Worm (Caenorhabditis elegans) whole organism, mixed stage, embryonic: Measurements from ENCODE around the gene cpt-5.

Experiments used
- M03D4.4 ChIP-seq: sonication (generic microtip); optimal IDR thresholded peaks from 2 replicates; lab custom pipeline; 2017; ENCODE audit warnings: mild to moderate bottlenecking, missing genetic modification characterization, missing compliant biosample characterization
- bed-3 ChIP-seq: fragments of 200-800 bp; sonication (Bioruptor generic); optimal IDR thresholded peaks from 3 replicates; lab custom pipeline; 2018; ENCODE audit warnings: mild to moderate bottlenecking, missing genetic modification characterization, moderate library complexity, missing compliant biosample characterization
- blmp-1 ChIP-seq: fragments of 150-350 bp; optimal IDR thresholded peaks from 2 replicates; lab custom pipeline; 2014; ENCODE audit warnings: missing biosample characterization, missing genetic modification characterization
- ceh-43 ChIP-seq: fragments of 200-800 bp; sonication (Bioruptor generic); optimal IDR thresholded peaks from 2 replicates; lab custom pipeline; 2018; ENCODE audit warnings: mild to moderate bottlenecking, missing genetic modification characterization, moderate library complexity, missing compliant biosample characterization
- ceh-83 ChIP-seq: fragments of 200-800 bp; sonication (Bioruptor generic); optimal IDR thresholded peaks from 2 replicates; lab custom pipeline; 2018; ENCODE audit warnings: mild to moderate bottlenecking, missing genetic modification characterization, missing compliant biosample characterization
- ces-1 ChIP-seq: fragments of 150-350 bp; optimal IDR thresholded peaks from 2 replicates; lab custom pipeline; 2014; ENCODE audit warnings: missing biosample characterization, missing genetic modification reagents, missing genetic modification characterization
- cnd-1 ChIP-seq: fragments of 200-800 bp; sonication (Bioruptor generic); optimal IDR thresholded peaks from 2 replicates; lab custom pipeline; 2018; ENCODE audit warnings: mild to moderate bottlenecking, missing genetic modification characterization, missing compliant biosample characterization
- drap-1 ChIP-seq: fragments of 200-800 bp; sonication (Bioruptor generic); optimal IDR thresholded peaks from 3 replicates; lab custom pipeline; 2018; ENCODE audit warnings: mild to moderate bottlenecking, missing genetic modification characterization, missing compliant biosample characterization
- elt-1 ChIP-seq: sonication (generic microtip); optimal IDR thresholded peaks from 2 replicates; lab custom pipeline; 2017; ENCODE audit warnings: missing genetic modification characterization, mild to moderate bottlenecking, missing compliant biosample characterization, antibody characterized with exemption, moderate library complexity, borderline replicate concordance; ENCODE audit not compliant: insufficient read depth
- elt-3 ChIP-seq: fragments of 150-350 bp; optimal IDR thresholded peaks from 2 replicates; lab custom pipeline; 2014; ENCODE audit warnings: missing biosample characterization, missing genetic modification characterization
- flh-1 ChIP-seq: fragments of 200-800 bp; sonication (Bioruptor generic); optimal IDR thresholded peaks from 2 replicates; lab custom pipeline; 2018; ENCODE audit warnings: mild to moderate bottlenecking, missing genetic modification characterization, moderate library complexity, missing compliant biosample characterization
- lin-13 ChIP-seq: fragments of 150-350 bp; optimal IDR thresholded peaks from 2 replicates; lab custom pipeline; 2014; ENCODE audit warnings: missing biosample characterization, missing genetic modification characterization
- lin-32 ChIP-seq: fragments of 200-800 bp; sonication (Bioruptor generic); optimal IDR thresholded peaks from 2 replicates; lab custom pipeline; 2018; ENCODE audit warnings: mild to moderate bottlenecking, missing genetic modification characterization, missing compliant biosample characterization
- lsy-2 ChIP-seq: fragments of 150-350 bp; optimal IDR thresholded peaks from 2 replicates; lab custom pipeline; 2014; ENCODE audit warnings: missing biosample characterization, missing genetic modification characterization
- mep-1 ChIP-seq: fragments of 150-350 bp; optimal IDR thresholded peaks from 2 replicates; lab custom pipeline; 2017; ENCODE audit warnings: missing biosample characterization, missing genetic modification reagents, missing genetic modification characterization, inconsistent platforms
- nhr-12 ChIP-seq: fragments of 150-350 bp; optimal IDR thresholded peaks from 2 replicates; lab custom pipeline; 2014; ENCODE audit warnings: missing biosample characterization, missing genetic modification characterization
- nhr-2 ChIP-seq: fragments of 150-350 bp; optimal IDR thresholded peaks from 2 replicates; lab custom pipeline; 2014; ENCODE audit warnings: missing biosample characterization, missing genetic modification characterization
- nhr-237 ChIP-seq: fragments of 150-350 bp; optimal IDR thresholded peaks from 2 replicates; lab custom pipeline; 2014; ENCODE audit warnings: missing biosample characterization, missing genetic modification characterization
- nhr-28 ChIP-seq: fragments of 150-350 bp; optimal IDR thresholded peaks from 2 replicates; lab custom pipeline; 2014; ENCODE audit warnings: missing biosample characterization, missing genetic modification characterization
- nhr-76 ChIP-seq: sonication (generic microtip); optimal IDR thresholded peaks from 2 replicates; lab custom pipeline; 2017; ENCODE audit warnings: missing biosample characterization, missing genetic modification characterization
- pha-4 ChIP-seq: fragments of 150-350 bp; optimal IDR thresholded peaks from 2 replicates; lab custom pipeline; 2018; ENCODE audit warnings: missing biosample characterization, missing genetic modification reagents, missing genetic modification characterization
- sem-2 ChIP-seq: fragments of 200-800 bp; sonication (Bioruptor generic); optimal IDR thresholded peaks from 2 replicates; lab custom pipeline; 2018; ENCODE audit warnings: mild to moderate bottlenecking, missing genetic modification characterization, missing compliant biosample characterization
- sptf-1 ChIP-seq: sonication (generic microtip); optimal IDR thresholded peaks from 2 replicates; lab custom pipeline; 2017; ENCODE audit warnings: mild to moderate bottlenecking, missing genetic modification characterization, moderate library complexity, missing compliant biosample characterization
- tbx-8 ChIP-seq: fragments of 200-800 bp; sonication (Bioruptor generic); optimal IDR thresholded peaks from 2 replicates; lab custom pipeline; 2018; ENCODE audit warnings: mild to moderate bottlenecking, missing genetic modification characterization, moderate library complexity, missing compliant biosample characterization
- unc-120 ChIP-seq: sonication (generic microtip); optimal IDR thresholded peaks from 2 replicates; lab custom pipeline; 2017; ENCODE audit warnings: missing genetic modification characterization, missing compliant biosample characterization; ENCODE audit not compliant: poor library complexity, severe bottlenecking
- unc-62 ChIP-seq: fragments of 150-350 bp; optimal IDR thresholded peaks from 2 replicates; lab custom pipeline; 2014; ENCODE audit warnings: missing biosample characterization, missing genetic modification reagents, missing genetic modification characterization
- zip-8 ChIP-seq: fragments of 150-350 bp; optimal IDR thresholded peaks from 2 replicates; lab custom pipeline; 2014; ENCODE audit warnings: missing biosample characterization, missing genetic modification characterization
- ztf-11 ChIP-seq: fragments of 150-350 bp; optimal IDR thresholded peaks from 2 replicates; lab custom pipeline; 2014; ENCODE audit warnings: missing biosample characterization, missing genetic modification characterization

cpt-5 gene

DNA sequence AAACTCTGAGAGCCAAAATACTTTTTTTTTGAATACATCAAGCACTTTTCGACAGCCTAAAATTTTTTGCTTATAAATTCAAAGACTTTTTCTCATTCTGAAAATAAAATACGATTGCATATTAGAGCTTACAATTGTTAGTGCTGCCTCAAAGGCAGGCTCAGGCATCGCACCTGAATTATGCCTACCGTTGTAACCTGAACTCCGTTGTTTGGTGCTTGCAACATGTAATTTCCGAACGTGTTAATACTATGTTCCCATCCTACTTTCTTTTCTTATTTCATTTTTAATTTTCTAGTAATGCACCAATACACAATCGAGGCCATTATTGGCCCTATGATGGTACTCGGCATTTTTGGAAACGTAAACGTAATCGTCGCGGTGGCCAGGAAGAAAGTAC is 14.4 kb downstream of the cpt-5 start, which contains the start of gene srsx-19:
srsx-19 (plus strand) TSS at position 301 of the 400 bp plus-strand sequence.
- TF ChIP-seq elt-1 (tag; lab: Kevin White, UChicago) (no peak), cnd-1 (tag; lab: Kevin White, UChicago) (no peak), tbx-8 (GFP tag; lab: Kevin White, UChicago) (no peak), flh-1 (no peak), ceh-43 (GFP tag; lab: Kevin White, UChicago) (no peak), elt-3 (tag; lab: Kevin White, UChicago) (no peak), nhr-28 (tag; lab: Kevin White, UChicago) (no peak), zip-8 (no peak), sptf-1 (tag; lab: Kevin White, UChicago) (no peak), ces-1 (GFP tag; lab: Kevin White, UChicago) (no peak), lin-13 (tag; lab: Kevin White, UChicago) (no peak), sem-2 (GFP tag; lab: Kevin White, UChicago) (no peak), nhr-237 (tag; lab: Kevin White, UChicago) (no peak), nhr-76 (tag; lab: Kevin White, UChicago) (no peak), lsy-2 (tag; lab: Kevin White, UChicago) (no peak), lin-32 (no peak), pha-4 (tag; lab: Kevin White, UChicago) (no peak), ceh-83 (no peak), mep-1 (no peak), unc-120 (no peak)

DNA sequence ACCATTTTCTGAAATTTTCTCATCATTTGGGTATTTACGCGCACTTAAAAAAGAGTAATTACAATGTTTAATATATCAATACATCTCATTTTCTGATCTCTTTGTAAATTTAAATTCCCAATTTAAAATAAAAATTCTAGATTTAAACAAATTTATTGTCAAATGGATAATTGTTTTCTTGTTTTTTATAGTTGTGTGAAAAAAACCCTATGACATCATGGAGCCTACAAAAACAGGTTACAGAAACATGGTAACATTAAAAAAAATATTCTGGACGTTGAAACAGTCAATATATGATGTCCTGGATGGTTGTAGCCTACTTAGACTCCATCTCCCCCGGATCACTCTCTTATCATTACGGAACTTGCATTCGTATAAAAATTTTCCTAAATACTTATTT is 16.5 kb downstream of the cpt-5 start, which contains the start of gene spp-12:
spp-12 (plus strand) TSS at position 301 of the 400 bp plus-strand sequence.
- TF ChIP-seq mep-1 (no peak), nhr-12 (tag; lab: Kevin White, UChicago) (no peak), bed-3 (GFP tag; lab: Kevin White, UChicago) (no peak), sem-2 (GFP tag; lab: Kevin White, UChicago) (no peak), drap-1 (GFP tag; lab: Kevin White, UChicago) (no peak), lsy-2 (tag; lab: Kevin White, UChicago) (no peak), blmp-1 (tag; lab: Kevin White, UChicago) (no peak), zip-8 (no peak), tbx-8 (GFP tag; lab: Kevin White, UChicago) (no peak), elt-3 (tag; lab: Kevin White, UChicago) (no peak)

DNA sequence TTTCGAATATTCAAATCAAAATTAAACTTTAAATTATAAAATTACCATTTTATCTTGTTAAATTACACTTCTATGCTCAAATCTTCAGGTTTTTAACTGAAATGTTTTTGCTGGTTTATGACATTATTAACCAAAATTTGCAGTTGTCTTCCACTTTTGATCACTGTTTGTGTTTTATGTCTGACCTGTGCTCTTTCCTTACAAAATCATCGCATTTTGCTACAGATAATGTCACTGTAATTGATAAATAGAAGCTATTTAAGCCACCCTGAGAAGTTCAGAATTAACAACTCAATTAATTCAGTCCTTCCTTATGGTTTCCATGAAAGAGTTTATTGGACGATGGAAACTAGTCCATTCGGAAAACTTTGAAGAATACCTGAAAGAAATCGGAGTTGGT is 17.5 kb downstream of the cpt-5 start, which contains the start of gene lbp-8:
lbp-8 (plus strand) TSS at position 301 of the 400 bp plus-strand sequence.
- TF ChIP-seq ztf-11 (tag; lab: Kevin White, UChicago) (no peak), pha-4 (tag; lab: Kevin White, UChicago) (no peak), nhr-28 (tag; lab: Kevin White, UChicago) (no peak), mep-1 (no peak), sptf-1 (tag; lab: Kevin White, UChicago) (no peak), nhr-76 (tag; lab: Kevin White, UChicago) (no peak), flh-1 (no peak), M03D4.4 (tag; lab: Kevin White, UChicago) (no peak), cnd-1 (tag; lab: Kevin White, UChicago) (no peak), drap-1 (GFP tag; lab: Kevin White, UChicago) (no peak), lin-13 (tag; lab: Kevin White, UChicago) (no peak), tbx-8 (GFP tag; lab: Kevin White, UChicago) (no peak), nhr-12 (tag; lab: Kevin White, UChicago) (no peak), bed-3 (GFP tag; lab: Kevin White, UChicago) (no peak)
- TF ChIP-seq, all 35 proteins: peak for 0

DNA sequence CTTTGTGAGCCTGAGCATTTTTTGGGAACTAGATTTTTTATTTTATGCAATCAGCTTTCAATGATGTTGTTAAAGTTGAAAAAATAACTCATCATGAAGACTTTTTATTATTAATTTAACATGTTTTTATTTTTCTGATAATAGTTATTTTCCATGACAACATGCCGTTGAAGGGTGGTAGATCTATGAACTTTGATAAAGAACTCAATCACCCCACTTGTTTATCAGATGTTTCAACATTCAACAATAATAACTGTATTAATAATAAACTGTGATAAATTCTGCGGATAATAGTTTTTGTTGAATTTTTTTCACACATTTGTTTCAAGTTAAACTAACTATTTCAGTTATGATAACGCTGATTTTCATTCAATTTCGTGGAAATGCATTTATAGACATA is 18.5 kb downstream of the cpt-5 start:
- no peak for TF ChIP-seq unc-62 (GFP tag; lab: Kevin White, UChicago)
- TF ChIP-seq mep-1 = no peak
- no peak for TF ChIP-seq M03D4.4 (tag; lab: Kevin White, UChicago)
- TF ChIP-seq nhr-12 (tag; lab: Kevin White, UChicago) = no peak
- no peak for TF ChIP-seq ces-1 (GFP tag; lab: Kevin White, UChicago)
- no peak for TF ChIP-seq flh-1
- TF ChIP-seq nhr-237 (tag; lab: Kevin White, UChicago) = no peak
- no peak for TF ChIP-seq lin-13 (tag; lab: Kevin White, UChicago)
- no peak for TF ChIP-seq nhr-2 (tag; lab: Kevin White, UChicago)
- no peak for TF ChIP-seq bed-3 (GFP tag; lab: Kevin White, UChicago)
- no peak for TF ChIP-seq sem-2 (GFP tag; lab: Kevin White, UChicago)
- TF ChIP-seq nhr-76 (tag; lab: Kevin White, UChicago) = no peak
